Fruit fly (Drosophila melanogaster): ENCODE measurements around the gene CG1309.

Gene CG1309

dm6 chr3L:4228187-4228836 lies 30.9 kb upstream of the CG1309 start (continued):
- peak; percentile 97 for TF ChIP-seq CG11762 (GFP tag; optimal IDR thresholded peaks at IDR 0.05; ENCODE audit: insufficient read depth)
- peak; percentile 98 for TF ChIP-seq acj6 (GFP tag; optimal IDR thresholded peaks at IDR 0.05)
- TF ChIP-seq CG11902 (GFP tag; optimal IDR thresholded peaks at IDR 0.05): peak; percentile 97
- TF ChIP-seq salr (GFP tag; optimal IDR thresholded peaks at IDR 0.05): peak; percentile 96 to 98
- TF ChIP-seq CG3919 (GFP tag; optimal IDR thresholded peaks at IDR 0.05): peak; percentile 99
- TF ChIP-seq CG1621 (tag; optimal IDR thresholded peaks at IDR 0.05): peak; percentile 98
- peak; percentile 99 for TF ChIP-seq CG6276 (GFP tag; optimal IDR thresholded peaks at IDR 0.05)
- peak; percentile 100 for TF ChIP-seq Eip78C (GFP tag)
- peak; percentile 97 for TF ChIP-seq CG34406 (GFP tag; optimal IDR thresholded peaks at IDR 0.05)
- peak; percentile 99 for TF ChIP-seq Ets96B (tag; optimal IDR thresholded peaks at IDR 0.05)
- TF ChIP-seq CG6792 (GFP tag; optimal IDR thresholded peaks at IDR 0.05): peak; percentile 98
- TF ChIP-seq CG8119 (GFP tag; IDR thresholded peaks at IDR 0.05): peak; percentile 100
- peak; percentile 61 for TF ChIP-seq fkh (GFP tag; optimal IDR thresholded peaks at IDR 0.05)
- TF ChIP-seq Hr4 (GFP tag; optimal IDR thresholded peaks at IDR 0.05): peak; percentile 99
- peak; percentile 98 for TF ChIP-seq OdsH (GFP tag; optimal IDR thresholded peaks at IDR 0.05)
- TF ChIP-seq Gug (GFP tag; IDR thresholded peaks at IDR 0.05): peak; percentile 99

dm6 chr3L:4229365-4229967 lies 29.8 kb upstream of the CG1309 start:
- TF ChIP-seq eg (GFP tag; IDR thresholded peaks at IDR 0.05) (no peak), Smox (GFP tag; optimal IDR thresholded peaks at IDR 0.05) (no peak), spab (GFP tag; optimal IDR thresholded peaks at IDR 0.05) (no peak), fkh (GFP tag; optimal IDR thresholded peaks at IDR 0.05) (no peak), CG11902 (GFP tag; optimal IDR thresholded peaks at IDR 0.05) (no peak), CG16779 (tag; optimal IDR thresholded peaks at IDR 0.05) (no peak), CG3919 (GFP tag; optimal IDR thresholded peaks at IDR 0.05) (no peak), Blimp-1 (GFP tag; optimal IDR thresholded peaks at IDR 0.05) (no peak), topi (GFP tag; optimal IDR thresholded peaks at IDR 0.05) (no peak), CG4318 (GFP tag; optimal IDR thresholded peaks at IDR 0.05) (no peak), Sox102F (GFP tag; optimal IDR thresholded peaks at IDR 0.05) (no peak), CG11294 (GFP tag; IDR thresholded peaks at IDR 0.05) (no peak), CG10669 (GFP tag; optimal IDR thresholded peaks at IDR 0.05) (no peak), CG9139 (GFP tag; optimal IDR thresholded peaks at IDR 0.05) (no peak), CG10631 (GFP tag; optimal IDR thresholded peaks at IDR 0.05) (peak; percentile 1), Eip78C (GFP tag) (peak; percentile 65)

dm6 chr3L:4230357-4230901 lies 28.8 kb upstream of the CG1309 start:
- peak; percentile 55 for TF ChIP-seq fd85E (GFP tag; optimal IDR thresholded peaks at IDR 0.05)
- TF ChIP-seq CG8632 (GFP tag; optimal IDR thresholded peaks at IDR 0.05): peak; percentile 82
- peak; percentile 36 for TF ChIP-seq fkh (GFP tag; optimal IDR thresholded peaks at IDR 0.05)
- TF ChIP-seq CG8319 (GFP tag; optimal IDR thresholded peaks at IDR 0.05): peak; percentile 82
- TF ChIP-seq CG11294 (GFP tag; IDR thresholded peaks at IDR 0.05): peak; percentile 73
- peak; percentile 97 for TF ChIP-seq Hr4 (GFP tag; optimal IDR thresholded peaks at IDR 0.05)
- TF ChIP-seq CG16779 (tag; optimal IDR thresholded peaks at IDR 0.05): peak; percentile 86
- peak; percentile 93 for TF ChIP-seq Ets96B (tag; optimal IDR thresholded peaks at IDR 0.05)
- TF ChIP-seq Sox14 (GFP tag; optimal IDR thresholded peaks at IDR 0.05): peak; percentile 91
- TF ChIP-seq ss (GFP tag; optimal IDR thresholded peaks at IDR 0.05): peak; percentile 93 to 94
- peak; percentile 96 for TF ChIP-seq CG8119 (GFP tag; IDR thresholded peaks at IDR 0.05)
- TF ChIP-seq CG11762 (GFP tag; optimal IDR thresholded peaks at IDR 0.05; ENCODE audit: insufficient read depth): peak; percentile 91
- peak; percentile 85 for TF ChIP-seq Gug (GFP tag; IDR thresholded peaks at IDR 0.05)
- TF ChIP-seq CG11902 (GFP tag; optimal IDR thresholded peaks at IDR 0.05): peak; percentile 79
- no peak for TF ChIP-seq Eip93F (GFP tag; optimal IDR thresholded peaks at IDR 0.05)
- TF ChIP-seq pdm3 (GFP tag; optimal IDR thresholded peaks at IDR 0.05): peak; percentile 93
- peak; percentile 89 for TF ChIP-seq achi (GFP tag; optimal IDR thresholded peaks at IDR 0.05)
- TF ChIP-seq CG15336 (GFP tag; IDR thresholded peaks at IDR 0.05): peak; percentile 93
- peak; percentile 94 for TF ChIP-seq OdsH (GFP tag; optimal IDR thresholded peaks at IDR 0.05)
- peak; percentile 88 for TF ChIP-seq CG1621 (tag; optimal IDR thresholded peaks at IDR 0.05)
- no peak for TF ChIP-seq CG6854 (GFP tag; optimal IDR thresholded peaks at IDR 0.05)
- peak; percentile 93 for TF ChIP-seq CG3919 (GFP tag; optimal IDR thresholded peaks at IDR 0.05)
- peak; percentile 95 for TF ChIP-seq CG6808 (GFP tag; optimal IDR thresholded peaks at IDR 0.05)
- peak; percentile 91 for TF ChIP-seq CG6276 (GFP tag; optimal IDR thresholded peaks at IDR 0.05)
- TF ChIP-seq cyc (GFP tag; optimal IDR thresholded peaks at IDR 0.05): peak; percentile 65
- peak; percentile 93 for TF ChIP-seq CG4318 (GFP tag; optimal IDR thresholded peaks at IDR 0.05)
- TF ChIP-seq Ets21C (GFP tag; optimal IDR thresholded peaks at IDR 0.05): no peak
- TF ChIP-seq dsx (GFP tag; optimal IDR thresholded peaks at IDR 0.05; ENCODE audit: poor library complexity, severe bottlenecking): peak; percentile 89
- TF ChIP-seq spab (GFP tag; optimal IDR thresholded peaks at IDR 0.05): peak; percentile 93
- TF ChIP-seq Hr39 (GFP tag; optimal IDR thresholded peaks at IDR 0.05): peak; percentile 64
